Fruit fly (Drosophila melanogaster): ENCODE measurements around the gene CG13083.
A peak's percentile ranks its signal among the peaks of the same experiment; 100 is the strongest.

Gene CG13083

DNA sequence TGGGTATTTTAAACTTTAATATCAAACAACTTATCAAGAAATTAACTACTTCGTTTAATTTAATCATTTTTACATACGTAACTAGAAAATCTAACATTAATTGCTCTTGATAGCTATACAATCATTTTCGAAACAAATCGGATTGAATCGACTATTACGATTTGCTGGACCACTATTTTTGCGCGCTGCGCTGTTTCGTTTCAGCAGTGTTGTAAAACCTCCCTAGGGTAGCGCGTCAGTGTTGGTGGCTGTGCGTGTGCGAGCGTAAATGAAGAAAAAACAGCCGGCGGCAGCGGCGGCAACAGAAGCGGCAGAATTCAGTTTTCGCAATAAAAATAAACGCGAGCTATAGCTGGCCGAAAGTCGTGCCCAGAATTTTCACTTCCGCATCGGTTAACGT lies 46.0 kb downstream of the CG13083 start, which contains the start of gene CG33116 (continued):
- TF ChIP-seq hbn (GFP tag; IDR thresholded peaks at IDR 0.05; ENCODE audit: partially characterized antibody) (peak; percentile 42; the same call in 1 of the 2 replicates), gcm (GFP tag; optimal IDR thresholded peaks at IDR 0.05) (peak; percentile 72), nom (GFP tag; optimal IDR thresholded peaks at IDR 0.05) (peak; percentile 70), jigr1 (GFP tag; IDR thresholded peaks at IDR 0.05) (no peak), Deaf1 (tag; optimal IDR thresholded peaks at IDR 0.05) (peak; percentile 42), CG14050 (GFP tag; IDR thresholded peaks at IDR 0.05) (peak; percentile 51), ac (GFP tag; optimal IDR thresholded peaks at IDR 0.05) (peak; percentile 52), CG7928 (GFP tag; optimal IDR thresholded peaks at IDR 0.05) (no peak), bbx (GFP tag; IDR thresholded peaks at IDR 0.05; ENCODE audit: partially characterized antibody) (peak; percentile 58), Usf (GFP tag; optimal IDR thresholded peaks at IDR 0.05) (peak; percentile 65), CG6175 (GFP tag; IDR thresholded peaks at IDR 0.05) (peak; percentile 62; the same call in 1 of the 3 replicates), caup (GFP tag; optimal IDR thresholded peaks at IDR 0.05; ENCODE audit: severe bottlenecking) (peak; percentile 82), CG8478 (optimal IDR thresholded peaks at IDR 0.05) (no peak), CG5245 (GFP tag; optimal IDR thresholded peaks at IDR 0.05) (peak; percentile 76), cwo (GFP tag; optimal IDR thresholded peaks at IDR 0.05) (peak; percentile 58), dm (GFP tag; optimal IDR thresholded peaks at IDR 0.05) (peak; percentile 75), jumu (GFP tag; optimal IDR thresholded peaks at IDR 0.05) (peak; percentile 83), CG1529 (GFP tag; optimal IDR thresholded peaks at IDR 0.05) (peak; percentile 76), CG17568 (GFP tag; optimal IDR thresholded peaks at IDR 0.05) (peak; percentile 72), rib (GFP tag; IDR thresholded peaks at IDR 0.05) (peak; percentile 78), sr (GFP tag; IDR thresholded peaks at IDR 0.05) (no peak), run (tag; optimal IDR thresholded peaks at IDR 0.05) (peak; percentile 41), onecut (GFP tag; IDR thresholded peaks at IDR 0.05) (peak; percentile 81), sqz (GFP tag; optimal IDR thresholded peaks at IDR 0.05) (peak; percentile 88), CG15269 (tag; optimal IDR thresholded peaks at IDR 0.05) (peak; percentile 80), row (GFP tag; IDR thresholded peaks at IDR 0.05) (peak; percentile 79), Hmx (GFP tag; optimal IDR thresholded peaks at IDR 0.05) (peak; percentile 54), sna (GFP tag; IDR thresholded peaks at IDR 0.05; ENCODE audit: partially characterized antibody) (no peak), Trl (optimal IDR thresholded peaks at IDR 0.05) (no peak), Trl (GFP tag; optimal IDR thresholded peaks at IDR 0.05) (peak; percentile 88), CG10462 (GFP tag; optimal IDR thresholded peaks at IDR 0.05) (peak; percentile 56), hb (GFP tag; IDR thresholded peaks at IDR 0.05; ENCODE audit: partially characterized antibody) (no peak), zfh1 (GFP tag; IDR thresholded peaks at IDR 0.05) (peak; percentile 85)

DNA sequence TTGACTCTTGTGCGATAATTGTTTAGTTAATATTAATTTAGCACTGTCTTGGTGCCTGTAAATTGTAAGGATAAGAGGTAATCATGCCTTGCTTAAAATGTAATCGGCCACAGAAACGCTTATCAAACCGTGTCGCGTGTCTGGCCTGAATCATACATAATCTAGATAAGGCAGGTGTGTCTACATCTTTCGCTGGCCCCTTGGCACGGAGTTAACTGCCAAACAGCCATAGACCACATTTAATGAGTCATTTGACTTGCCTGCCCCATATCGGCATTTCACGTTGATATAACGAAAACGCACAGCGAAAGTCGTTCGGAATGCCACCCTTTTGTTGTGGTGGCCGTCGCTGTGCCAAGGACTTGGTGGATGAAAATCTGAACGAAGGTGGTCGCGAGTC lies 47.9 kb downstream of the CG13083 start, which contains the start of gene CG31697:
CG31697 (plus strand) TSS at position 215 of the 400 bp plus-strand sequence.
- TF ChIP-seq crp (GFP tag; optimal IDR thresholded peaks at IDR 0.05) = no peak
- no peak for TF ChIP-seq CG7786 (GFP tag; optimal IDR thresholded peaks at IDR 0.05)
- peak in 1 of 2 experiments; percentile 8 for TF ChIP-seq Pdp1 (GFP tag; optimal IDR thresholded peaks at IDR 0.05)
- TF ChIP-seq sd (tag; optimal IDR thresholded peaks at IDR 0.05) = peak; percentile 69
- TF ChIP-seq grn (GFP tag; optimal IDR thresholded peaks at IDR 0.05) = peak; percentile 21
- TF ChIP-seq sens (GFP tag) = peak; percentile 56
- TF ChIP-seq Mrtf (GFP tag; IDR thresholded peaks at IDR 0.05) = no peak
- TF ChIP-seq Hey (tag; optimal IDR thresholded peaks at IDR 0.05) = peak; percentile 68
- TF ChIP-seq CG34376 (GFP tag; optimal IDR thresholded peaks at IDR 0.05) = peak; percentile 35
- peak; percentile 75 for TF ChIP-seq cwo (GFP tag; optimal IDR thresholded peaks at IDR 0.05)
- peak; percentile 43 for TF ChIP-seq Med (GFP tag)
- TF ChIP-seq nerfin-1 (tag; optimal IDR thresholded peaks at IDR 0.05) = peak; percentile 76
- TF ChIP-seq sug (tag; optimal IDR thresholded peaks at IDR 0.05) = peak; percentile 58
- TF ChIP-seq exex (tag; optimal IDR thresholded peaks at IDR 0.05) = peak; percentile 78

Measured in whole organism, embryonic.